Fruit fly (Drosophila melanogaster) whole organism, embryonic: ENCODE data around the gene Tpr2.
A peak's percentile ranks its signal among the peaks of the same experiment; 100 is the strongest.

Source experiments
- Asciz ChIP-seq: fragments of 200-800 bp; sonication (Bioruptor generic); optimal IDR thresholded peaks from 2 replicates; lab custom pipeline; 2017; ENCODE audit warnings: missing biosample characterization, mild to moderate bottlenecking, missing genetic modification characterization, missing genetic modification reagents
- Atf3 ChIP-seq: fragments of 200-800 bp; sonication (Bioruptor generic); optimal IDR thresholded peaks from 3 replicates; lab custom pipeline; 2016; ENCODE audit warnings: missing biosample characterization, missing genetic modification characterization
- CG12744 ChIP-seq: fragments of 200-800 bp; sonication (Bioruptor generic); optimal IDR thresholded peaks from 2 replicates; lab custom pipeline; 2016; ENCODE audit warnings: missing biosample characterization, missing genetic modification characterization
- CG13424 ChIP-seq: fragments of 200-800 bp; sonication (Bioruptor generic); optimal IDR thresholded peaks from 2 replicates; lab custom pipeline; 2019; ENCODE audit warnings: missing biosample characterization, mild to moderate bottlenecking, missing genetic modification characterization, moderate library complexity
- CG14710 ChIP-seq: fragments of 200-800 bp; sonication (Bioruptor generic); optimal IDR thresholded peaks from 3 replicates; lab custom pipeline; 2019; ENCODE audit warnings: missing biosample characterization, mild to moderate bottlenecking, missing genetic modification characterization, moderate library complexity
- CG16813 ChIP-seq: fragments of 200-800 bp; sonication (Bioruptor generic); IDR thresholded peaks from 3 replicates; pipeline ENCODE4 v1.3.6; 2022; ENCODE audit warnings: missing biosample characterization, missing genetic modification characterization; ENCODE audit not compliant: partially characterized antibody
- CG16863 ChIP-seq: fragments of 200-800 bp; sonication (Bioruptor generic); optimal IDR thresholded peaks from 3 replicates; lab custom pipeline; 2016; ENCODE audit warnings: missing biosample characterization, missing genetic modification characterization
- CG17802 ChIP-seq: fragments of 200-800 bp; sonication (Bioruptor generic); optimal IDR thresholded peaks from 2 replicates; lab custom pipeline; 2018; ENCODE audit warnings: missing biosample characterization, mild to moderate bottlenecking, missing genetic modification characterization, moderate library complexity
- CG17829 ChIP-seq: fragments of 200-800 bp; optimal IDR thresholded peaks from 2 replicates; lab custom pipeline; 2019; ENCODE audit warnings: missing biosample characterization, mild to moderate bottlenecking, missing genetic modification characterization, moderate library complexity
- CG17912 ChIP-seq: fragments of 200-800 bp; sonication (Bioruptor generic); optimal IDR thresholded peaks from 2 replicates; lab custom pipeline; 2018; ENCODE audit warnings: missing biosample characterization, mild to moderate bottlenecking, missing genetic modification characterization
- CG2129 ChIP-seq: fragments of 200-800 bp; sonication (Bioruptor generic); IDR thresholded peaks from 2 replicates; pipeline ENCODE4 v1.3.6; 2022; ENCODE audit warnings: missing biosample characterization, missing genetic modification characterization; ENCODE audit not compliant: partially characterized antibody
- CG30403 ChIP-seq: fragments of 200-800 bp; sonication (Bioruptor generic); optimal IDR thresholded peaks from 3 replicates; lab custom pipeline; 2016; ENCODE audit warnings: missing biosample characterization, missing genetic modification characterization
- CG30431 ChIP-seq: fragments of 200-800 bp; sonication (Bioruptor generic); optimal IDR thresholded peaks from 2 replicates; lab custom pipeline; 2017; ENCODE audit warnings: missing biosample characterization, missing genetic modification characterization
- CG4282 ChIP-seq: fragments of 200-800 bp; sonication (Bioruptor generic); optimal IDR thresholded peaks from 2 replicates; lab custom pipeline; 2016; ENCODE audit warnings: missing biosample characterization, missing genetic modification characterization
- CG6175 ChIP-seq: fragments of 200-800 bp; sonication (Bioruptor generic); IDR thresholded peaks from 3 replicates; pipeline ENCODE4 v1.3.6; 2022; ENCODE audit warnings: missing biosample characterization, missing genetic modification characterization
- CG7357 ChIP-seq: fragments of 200-800 bp; sonication (Bioruptor generic); IDR thresholded peaks from 3 replicates; pipeline ENCODE4 v1.3.6; 2022; ENCODE audit warnings: missing biosample characterization, missing genetic modification characterization
- CG7372 ChIP-seq: fragments of 200-800 bp; sonication (Bioruptor generic); IDR thresholded peaks from 2 replicates; pipeline ENCODE4 v1.3.6; 2022; ENCODE audit warnings: missing biosample characterization, missing genetic modification characterization
- CG7786 ChIP-seq: fragments of 200-800 bp; sonication (Bioruptor generic); optimal IDR thresholded peaks from 2 replicates; lab custom pipeline; 2016; ENCODE audit warnings: missing biosample characterization, missing genetic modification characterization
- CG7963 ChIP-seq: fragments of 200-800 bp; sonication (Bioruptor generic); IDR thresholded peaks from 3 replicates; pipeline ENCODE4 v1.3.6; 2022; ENCODE audit warnings: missing biosample characterization, missing genetic modification characterization; ENCODE audit not compliant: partially characterized antibody
- CG8478 ChIP-seq: fragments of >200 bp; optimal IDR thresholded peaks from 2 replicates; lab custom pipeline; 2018
- CG8944 ChIP-seq: fragments of 200-800 bp; sonication (Bioruptor generic); optimal IDR thresholded peaks from 3 replicates; lab custom pipeline; 2016; ENCODE audit warnings: missing biosample characterization, missing genetic modification characterization
- Camta ChIP-seq: fragments of 200-800 bp; sonication (Bioruptor generic); optimal IDR thresholded peaks from 2 replicates; lab custom pipeline; 2016; ENCODE audit warnings: missing biosample characterization, missing genetic modification characterization
- Dip2 ChIP-seq: fragments of 200-800 bp; sonication (Bioruptor generic); IDR thresholded peaks from 2 replicates; pipeline ENCODE4 v1.3.6; 2022; ENCODE audit warnings: missing biosample characterization, missing genetic modification characterization
- Dp ChIP-seq: fragments of 200-800 bp; sonication (Bioruptor generic); optimal IDR thresholded peaks from 2 replicates; lab custom pipeline; 2018; ENCODE audit warnings: missing biosample characterization, mild to moderate bottlenecking, missing genetic modification characterization, moderate library complexity
- ERR ChIP-seq: fragments of 200-800 bp; sonication (Bioruptor generic); optimal IDR thresholded peaks from 2 replicates; lab custom pipeline; 2016; ENCODE audit warnings: missing biosample characterization, missing genetic modification characterization
- HHEX ChIP-seq: fragments of 200-800 bp; sonication (Bioruptor generic); optimal IDR thresholded peaks from 3 replicates; lab custom pipeline; 2017; ENCODE audit warnings: missing biosample characterization, mild to moderate bottlenecking, missing genetic modification characterization, missing genetic modification reagents
- HLH4C ChIP-seq: fragments of 200-800 bp; sonication (Bioruptor generic); IDR thresholded peaks from 3 replicates; pipeline ENCODE4 v1.3.6; 2022; ENCODE audit warnings: missing biosample characterization, missing genetic modification characterization; ENCODE audit not compliant: partially characterized antibody
- HLH54F ChIP-seq: fragments of 200-800 bp; sonication (Bioruptor generic); optimal IDR thresholded peaks from 3 replicates; lab custom pipeline; 2016; ENCODE audit warnings: missing biosample characterization, missing genetic modification characterization
- Lim3 ChIP-seq: fragments of 200-800 bp; sonication (Bioruptor generic); IDR thresholded peaks from 2 replicates; pipeline ENCODE4 v1.3.6; 2022; ENCODE audit warnings: missing biosample characterization, missing genetic modification characterization
- MTF-1 ChIP-seq: fragments of 200-800 bp; sonication (Bioruptor generic); optimal IDR thresholded peaks from 2 replicates; lab custom pipeline; 2018; ENCODE audit warnings: missing biosample characterization, mild to moderate bottlenecking, missing genetic modification characterization, borderline replicate concordance
- Rfx ChIP-seq: fragments of 200-800 bp; sonication (Bioruptor generic); IDR thresholded peaks from 2 replicates; pipeline ENCODE4 v1.3.6; 2022; ENCODE audit warnings: missing biosample characterization, missing genetic modification characterization
- Rx ChIP-seq: fragments of 200-800 bp; sonication (Bioruptor generic); IDR thresholded peaks from 2 replicates; pipeline ENCODE4 v1.3.6; 2022; ENCODE audit warnings: missing biosample characterization, missing genetic modification characterization
- Ssrp ChIP-seq: fragments of 200-800 bp; sonication (Bioruptor generic); optimal IDR thresholded peaks from 2 replicates; lab custom pipeline; 2018; ENCODE audit warnings: missing biosample characterization, mild to moderate bottlenecking, missing genetic modification characterization, moderate library complexity
- Xrp1 ChIP-seq: fragments of 200-800 bp; sonication (Bioruptor generic); IDR thresholded peaks from 2 replicates; pipeline ENCODE4 v1.3.6; 2022; ENCODE audit warnings: missing biosample characterization, missing genetic modification characterization
- ab ChIP-seq: fragments of 200-800 bp; sonication (Bioruptor generic); optimal IDR thresholded peaks from 2 replicates; lab custom pipeline; 2016; ENCODE audit warnings: missing biosample characterization, missing genetic modification characterization
- ac ChIP-seq: fragments of 200-800 bp; sonication (Bioruptor generic); optimal IDR thresholded peaks from 3 replicates; lab custom pipeline; 2017; ENCODE audit warnings: missing biosample characterization, mild to moderate bottlenecking, missing genetic modification characterization
- az2 ChIP-seq: fragments of 200-800 bp; sonication (Bioruptor generic); optimal IDR thresholded peaks from 3 replicates; lab custom pipeline; 2016; ENCODE audit warnings: missing biosample characterization, missing genetic modification characterization
- chm ChIP-seq: fragments of 200-800 bp; sonication (Bioruptor generic); IDR thresholded peaks from 2 replicates; pipeline ENCODE4 v1.3.6; 2022; ENCODE audit warnings: missing biosample characterization, missing genetic modification characterization
- emc ChIP-seq: fragments of 200-800 bp; sonication (Bioruptor generic); optimal IDR thresholded peaks from 2 replicates; lab custom pipeline; 2016; ENCODE audit warnings: missing biosample characterization, missing genetic modification characterization
- eve ChIP-seq, 2 experiments: fragments of >200 bp; optimal IDR thresholded peaks; 2 replicates each; lab custom pipeline; 2017; ENCODE audit warnings: missing biosample characterization in 2 of 2, missing genetic modification characterization in 2 of 2
- ewg ChIP-seq: fragments of 200-800 bp; sonication (Bioruptor generic); optimal IDR thresholded peaks from 3 replicates; lab custom pipeline; 2017; ENCODE audit warnings: mild to moderate bottlenecking, missing biosample characterization, missing genetic modification reagents, missing genetic modification characterization
- gcm ChIP-seq: fragments of 200-800 bp; sonication (Bioruptor generic); optimal IDR thresholded peaks from 2 replicates; lab custom pipeline; 2019; ENCODE audit warnings: missing biosample characterization, mild to moderate bottlenecking, missing genetic modification characterization, moderate library complexity
- gem ChIP-seq: fragments of 200-800 bp; sonication (Bioruptor generic); optimal IDR thresholded peaks from 2 replicates; lab custom pipeline; 2019; ENCODE audit warnings: missing biosample characterization, mild to moderate bottlenecking, missing genetic modification characterization, moderate library complexity
- ind ChIP-seq: fragments of 200-800 bp; sonication (Bioruptor generic); optimal IDR thresholded peaks from 3 replicates; lab custom pipeline; 2016; ENCODE audit warnings: missing biosample characterization, missing genetic modification characterization
- lbe ChIP-seq: fragments of 200-800 bp; sonication (Bioruptor generic); optimal IDR thresholded peaks from 2 replicates; lab custom pipeline; 2016; ENCODE audit warnings: missing biosample characterization, mild to moderate bottlenecking, missing genetic modification characterization
- nmo ChIP-seq: fragments of 200-800 bp; sonication (Bioruptor generic); optimal IDR thresholded peaks from 2 replicates; lab custom pipeline; 2018; ENCODE audit warnings: missing biosample characterization, mild to moderate bottlenecking, missing genetic modification characterization, moderate library complexity
- otp ChIP-seq: fragments of 200-800 bp; sonication (Bioruptor generic); IDR thresholded peaks from 3 replicates; pipeline ENCODE4, ENCODE4 v1.3.6; 2022; ENCODE audit warnings: missing biosample characterization, missing genetic modification characterization
- sens ChIP-seq: fragments of 200-800 bp; sonication (Bioruptor generic); peaks from one replicate; lab custom pipeline; 2016; ENCODE audit warnings: missing biosample characterization, missing genetic modification characterization
- twi ChIP-seq: fragments of 200-800 bp; optimal IDR thresholded peaks from 2 replicates; lab custom pipeline; 2019; ENCODE audit warnings: missing biosample characterization, mild to moderate bottlenecking, missing genetic modification characterization, moderate library complexity
- wek ChIP-seq: fragments of 200-800 bp; sonication (Bioruptor generic); optimal IDR thresholded peaks from 3 replicates; lab custom pipeline; 2018; ENCODE audit warnings: missing biosample characterization, mild to moderate bottlenecking, missing genetic modification characterization, moderate library complexity

Tpr2 gene

dm6 chr2L:16542997-16543593, 51.8 kb downstream of the Tpr2 start (continued):
- no peak for TF ChIP-seq ab (GFP tag; lab: Kevin White, UChicago)
- TF ChIP-seq CG7372 (GFP tag; lab: Robert Waterston, UW), result peak; percentile 67; the same call in 1 of the 2 replicates
- TF ChIP-seq CG17829 (tag; lab: Kevin White, UChicago), result peak; percentile 56
- TF ChIP-seq CG7357 (GFP tag; lab: Robert Waterston, UW), result no peak
- no peak for TF ChIP-seq nmo (GFP tag; lab: Kevin White, UChicago)
- TF ChIP-seq ac (GFP tag; lab: Kevin White, UChicago), result no peak
- peak; percentile 89 for TF ChIP-seq CG17912 (GFP tag; lab: Kevin White, UChicago)
- TF ChIP-seq lbe (GFP tag; lab: Kevin White, UChicago), result peak; percentile 47
- TF ChIP-seq wek, result peak; percentile 84
- TF ChIP-seq CG7786 (GFP tag; lab: Kevin White, UChicago), result peak; percentile 36
- peak; percentile 15 for TF ChIP-seq CG4282 (GFP tag; lab: Kevin White, UChicago)
- peak; percentile 77 for TF ChIP-seq CG12744 (GFP tag; lab: Kevin White, UChicago)
- no peak for TF ChIP-seq HLH4C (GFP tag; lab: Robert Waterston, UW)
- no peak for TF ChIP-seq CG2129 (GFP tag; lab: Robert Waterston, UW)
- TF ChIP-seq Lim3 (GFP tag; lab: Robert Waterston, UW), result no peak
- TF ChIP-seq ind, result peak; percentile 44
- TF ChIP-seq Rfx (GFP tag; lab: Robert Waterston, UW), result peak; percentile 76
- TF ChIP-seq chm (GFP tag; lab: Robert Waterston, UW), result no peak; the same call in 1 of the 2 replicates
- TF ChIP-seq gem (tag; lab: Kevin White, UChicago), result peak; percentile 65
- TF ChIP-seq az2 (GFP tag; lab: Kevin White, UChicago), result peak; percentile 50
- peak; percentile 83 for TF ChIP-seq Camta (GFP tag; lab: Kevin White, UChicago)
- TF ChIP-seq HLH54F (GFP tag; lab: Kevin White, UChicago), result peak; percentile 50
- peak; percentile 91 for TF ChIP-seq MTF-1 (GFP tag; lab: Kevin White, UChicago)
- TF ChIP-seq ERR (GFP tag; lab: Kevin White, UChicago), result no peak
- peak; percentile 62 for TF ChIP-seq CG30431 (GFP tag; lab: Kevin White, UChicago)
- TF ChIP-seq Xrp1 (GFP tag; lab: Robert Waterston, UW), result no peak
- peak; percentile 91 for TF ChIP-seq HHEX (GFP tag; lab: Kevin White, UChicago)
- TF ChIP-seq Dp (GFP tag; lab: Kevin White, UChicago), result peak; percentile 9
- peak; percentile 64 for TF ChIP-seq CG17802 (tag; lab: Kevin White, UChicago)
- peak; percentile 52 for TF ChIP-seq sens (GFP tag; lab: Kevin White, UChicago)
- peak; percentile 71; the same call in 2 of the 3 replicates for TF ChIP-seq otp
- peak; percentile 60 for TF ChIP-seq CG13424 (tag; lab: Kevin White, UChicago)
- TF ChIP-seq CG16813 (GFP tag; lab: Robert Waterston, UW), result no peak
- peak; percentile 20 for TF ChIP-seq CG16863 (GFP tag; lab: Kevin White, UChicago)
- peak; percentile 64 for TF ChIP-seq Ssrp
- peak; percentile 59 for TF ChIP-seq Atf3
- no peak for TF ChIP-seq CG8478 (lab: Kevin White, UChicago)
- TF ChIP-seq Dip2, result no peak
- peak; percentile 41 for TF ChIP-seq CG8944 (GFP tag; lab: Kevin White, UChicago)
- peak; percentile 63 for TF ChIP-seq CG14710
- no peak for TF ChIP-seq eve (GFP tag; optimal IDR thresholded peaks at IDR 0.05; lab: Kevin White, UChicago)
- no peak for TF ChIP-seq emc (GFP tag; lab: Kevin White, UChicago)
- peak; percentile 58; the same call in 1 of the 2 replicates for TF ChIP-seq Rx (GFP tag; lab: Robert Waterston, UW)
- TF ChIP-seq CG7963 (GFP tag; lab: Robert Waterston, UW), result no peak
- peak; percentile 69 for TF ChIP-seq CG30403 (GFP tag; lab: Kevin White, UChicago)
- TF ChIP-seq twi (tag; lab: Kevin White, UChicago), result peak; percentile 63
- TF ChIP-seq ewg (GFP tag; lab: Kevin White, UChicago), result peak; percentile 73
- TF ChIP-seq Asciz (GFP tag; lab: Kevin White, UChicago), result peak; percentile 90
- TF ChIP-seq gcm, result peak; percentile 86
- TF ChIP-seq CG6175, result 0 out of 3 replicates have a peak, but pooled peaks have one; percentile 36
